Fruit fly (Drosophila melanogaster): ENCODE measurements around the gene Edem2.

Edem2 gene

dm6 chr2L:13222225-13222648, 30.2 kb downstream of the Edem2 start, which contains the start of the genes Ski6 and CG16812:
TSS of gene Ski6 (minus strand) at chr2L:13222429.
TSS of gene CG16812 (plus strand) at chr2L:13222587.
- TF ChIP-seq CG11902 (GFP tag; optimal IDR thresholded peaks at IDR 0.05) (no peak), cyc (GFP tag; optimal IDR thresholded peaks at IDR 0.05) (peak; percentile 49), dsx (GFP tag; optimal IDR thresholded peaks at IDR 0.05; ENCODE audit: poor library complexity, severe bottlenecking) (no peak), Ets96B (tag; optimal IDR thresholded peaks at IDR 0.05) (no peak), CG1621 (tag; optimal IDR thresholded peaks at IDR 0.05) (no peak), CG6276 (GFP tag; optimal IDR thresholded peaks at IDR 0.05) (no peak), Hr39 (GFP tag; optimal IDR thresholded peaks at IDR 0.05) (peak; percentile 44), vri (GFP tag; optimal IDR thresholded peaks at IDR 0.05) (no peak), CG10631 (GFP tag; optimal IDR thresholded peaks at IDR 0.05) (peak; percentile 75), CG8632 (GFP tag; optimal IDR thresholded peaks at IDR 0.05) (peak; percentile 41), CG15336 (GFP tag; IDR thresholded peaks at IDR 0.05) (peak; percentile 60; the same call in 1 of the 2 replicates), Eip78C (GFP tag) (no peak), CG6792 (GFP tag; optimal IDR thresholded peaks at IDR 0.05) (peak; percentile 36), CG8119 (GFP tag; IDR thresholded peaks at IDR 0.05) (peak; percentile 43; the same call in 1 of the 3 replicates), CG6854 (GFP tag; optimal IDR thresholded peaks at IDR 0.05) (no peak), CG6163 (GFP tag; IDR thresholded peaks at IDR 0.05) (no peak), CG9139 (GFP tag; optimal IDR thresholded peaks at IDR 0.05) (no peak), CG8319 (GFP tag; optimal IDR thresholded peaks at IDR 0.05) (no peak), CG31627 (GFP tag; optimal IDR thresholded peaks at IDR 0.05) (peak; percentile 51), dac (GFP tag; optimal IDR thresholded peaks at IDR 0.05) (no peak), net (GFP tag; optimal IDR thresholded peaks at IDR 0.05) (no peak), CG11762 (GFP tag; optimal IDR thresholded peaks at IDR 0.05; ENCODE audit: insufficient read depth) (no peak), pdm3 (GFP tag; optimal IDR thresholded peaks at IDR 0.05) (no peak), esn (GFP tag; optimal IDR thresholded peaks at IDR 0.05) (peak; percentile 70), svp (GFP tag) (no peak), CG3919 (GFP tag; optimal IDR thresholded peaks at IDR 0.05) (no peak), Sox14 (GFP tag; optimal IDR thresholded peaks at IDR 0.05) (no peak), eg (GFP tag; IDR thresholded peaks at IDR 0.05) (peak; percentile 66), Blimp-1 (GFP tag; optimal IDR thresholded peaks at IDR 0.05) (no peak), ss (GFP tag; optimal IDR thresholded peaks at IDR 0.05) (no peak), Smox (GFP tag; optimal IDR thresholded peaks at IDR 0.05) (no peak), Lpt (GFP tag; optimal IDR thresholded peaks at IDR 0.05) (no peak), CG4318 (GFP tag; optimal IDR thresholded peaks at IDR 0.05) (no peak), CG32006 (GFP tag; optimal IDR thresholded peaks at IDR 0.05) (no peak), Hr4 (GFP tag; optimal IDR thresholded peaks at IDR 0.05) (no peak), CG3032 (tag; optimal IDR thresholded peaks at IDR 0.05) (no peak), salr (GFP tag; optimal IDR thresholded peaks at IDR 0.05) (no peak), CG16779 (tag; optimal IDR thresholded peaks at IDR 0.05) (no peak), achi (GFP tag; optimal IDR thresholded peaks at IDR 0.05) (no peak), CG6808 (GFP tag; optimal IDR thresholded peaks at IDR 0.05) (no peak), CG34406 (GFP tag; optimal IDR thresholded peaks at IDR 0.05) (peak; percentile 48), Gug (GFP tag; IDR thresholded peaks at IDR 0.05) (peak; percentile 35; the same call in 1 of the 2 replicates), Eip75B (GFP tag; optimal IDR thresholded peaks at IDR 0.05) (no peak), acj6 (GFP tag; optimal IDR thresholded peaks at IDR 0.05) (no peak), fd59A (GFP tag; optimal IDR thresholded peaks at IDR 0.05) (no peak), Eip93F (GFP tag; optimal IDR thresholded peaks at IDR 0.05) (no peak), CG10669 (GFP tag; optimal IDR thresholded peaks at IDR 0.05) (no peak), fkh (GFP tag; optimal IDR thresholded peaks at IDR 0.05) (peak; percentile 78), topi (GFP tag; optimal IDR thresholded peaks at IDR 0.05) (no peak), spab (GFP tag; optimal IDR thresholded peaks at IDR 0.05) (no peak), fd85E (GFP tag; optimal IDR thresholded peaks at IDR 0.05) (no peak), Ets21C (GFP tag; optimal IDR thresholded peaks at IDR 0.05) (peak; percentile 37), Hr38 (GFP tag; optimal IDR thresholded peaks at IDR 0.05) (no peak)

Data from whole organism, prepupa.